Worm (Caenorhabditis elegans) whole organism, L4/young adult: ENCODE data around the gene xtr-2.

Source experiments
- W03F9.2 ChIP-seq: fragments of 150-350 bp; optimal IDR thresholded peaks from 2 replicates; lab custom pipeline; 2014; ENCODE audit warnings: missing biosample characterization, missing genetic modification characterization
- dao-5 ChIP-seq: sonication (generic microtip); optimal IDR thresholded peaks from 2 replicates; lab custom pipeline; 2016; ENCODE audit warnings: missing genotype, missing genetic modification characterization, moderate library complexity, missing compliant biosample characterization
- him-1 ChIP-seq: sonication (generic microtip); optimal IDR thresholded peaks from 2 replicates; lab custom pipeline; 2016; ENCODE audit warnings: missing genotype, missing genetic modification reagents, missing genetic modification characterization, missing compliant biosample characterization

The xtr-2 gene

DNA sequence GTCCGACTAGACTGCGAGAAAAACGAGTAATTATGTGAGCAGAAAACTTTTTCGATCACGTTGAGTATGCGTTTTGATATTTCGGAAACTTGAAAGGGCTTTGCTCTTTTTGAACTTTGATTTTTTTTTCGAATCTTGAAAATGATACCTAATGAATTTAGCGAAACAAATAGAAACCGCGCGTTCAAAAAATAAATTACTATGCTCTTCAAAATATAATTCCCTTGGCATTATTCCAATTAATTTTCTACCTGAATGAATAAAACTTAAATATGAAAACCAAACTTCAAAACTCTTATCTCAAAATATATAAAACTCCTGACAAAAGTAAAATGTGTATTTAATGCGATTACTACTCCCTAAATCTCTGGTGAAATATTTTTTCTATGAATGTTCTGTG lies at the start of gene xtr-2:
Gene xtr-2 (plus strand): TSS at position 301 of the 400 bp plus-strand sequence.
- TF ChIP-seq him-1 (tag; lab: Kevin White, UChicago) (no peak), dao-5 (tag; lab: Kevin White, UChicago) (no peak), W03F9.2 (no peak)

DNA sequence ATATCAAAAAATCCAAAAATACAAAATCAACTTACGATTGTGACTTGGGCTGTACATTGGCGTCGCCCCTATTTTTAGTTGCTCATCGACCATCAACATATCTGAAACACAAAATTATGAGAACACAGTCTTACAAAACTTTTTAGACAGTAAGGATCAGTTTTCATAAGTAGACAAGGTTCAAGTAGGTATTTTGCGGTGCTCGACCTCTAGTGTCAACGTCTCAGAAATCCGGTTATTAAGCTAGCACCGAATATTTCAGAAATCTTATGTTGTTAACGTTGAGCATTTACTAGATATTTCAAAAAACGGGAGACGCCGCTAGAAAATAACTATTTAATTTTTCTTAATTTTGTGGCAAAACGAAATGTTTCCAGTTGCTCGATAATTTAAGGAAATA lies 44.5 kb upstream of the xtr-2 start, which contains the start of gene otpl-8:
Gene otpl-8 (minus strand): TSS at position 101 of the 400 bp plus-strand sequence.
- no peak for TF ChIP-seq W03F9.2
- no peak for TF ChIP-seq him-1 (tag; lab: Kevin White, UChicago)
- no peak for TF ChIP-seq dao-5 (tag; lab: Kevin White, UChicago)

DNA sequence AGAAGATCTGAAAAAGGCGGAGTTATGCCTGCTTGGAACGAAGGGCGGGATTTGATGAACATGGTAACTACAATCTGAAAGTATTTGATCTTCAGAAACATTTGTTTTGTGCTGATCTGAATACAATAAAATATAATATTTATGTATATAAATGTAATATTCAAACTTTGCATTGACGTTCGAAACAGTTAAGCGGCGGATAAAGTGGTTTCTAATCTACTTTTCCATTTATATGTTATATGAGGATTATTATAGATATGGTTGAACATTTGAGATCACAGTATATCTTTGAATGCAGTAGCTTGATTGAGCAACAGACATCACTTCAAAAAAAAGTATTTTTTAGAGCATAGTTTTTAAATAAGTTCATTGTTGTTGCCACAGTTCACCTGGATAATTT lies 41.5 kb upstream of the xtr-2 start, which contains the start of gene H19J13.2:
Gene H19J13.2 (minus strand): TSS at position 101 of the 400 bp plus-strand sequence.
- TF ChIP-seq him-1 (tag; lab: Kevin White, UChicago) (no peak), dao-5 (tag; lab: Kevin White, UChicago) (no peak), W03F9.2 (no peak)

DNA sequence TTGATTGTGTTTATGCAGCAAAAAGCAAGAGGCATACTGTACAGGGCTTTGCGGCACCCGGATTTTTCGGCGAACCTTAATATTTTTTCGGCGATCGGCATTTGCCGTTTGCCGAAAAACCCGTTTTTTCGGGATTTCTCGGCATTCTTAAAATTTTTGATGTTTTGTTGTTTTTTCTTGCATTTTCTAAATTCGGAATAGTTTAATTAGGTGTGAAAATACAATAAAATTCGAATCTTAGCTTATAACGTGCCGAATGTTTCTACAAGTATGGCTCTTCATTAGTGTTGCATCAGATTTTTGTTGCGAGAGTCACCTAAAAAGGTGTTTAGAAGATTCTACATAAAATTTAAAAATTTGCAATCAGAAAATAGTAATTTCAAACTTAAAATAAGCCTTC lies 39.8 kb upstream of the xtr-2 start, which contains the start of gene C04B4.6:
Gene C04B4.6 (minus strand): TSS at position 101 of the 400 bp plus-strand sequence.
- no peak for TF ChIP-seq dao-5 (tag; lab: Kevin White, UChicago)
- TF ChIP-seq him-1 (tag; lab: Kevin White, UChicago) = no peak
- TF ChIP-seq W03F9.2 = no peak

DNA sequence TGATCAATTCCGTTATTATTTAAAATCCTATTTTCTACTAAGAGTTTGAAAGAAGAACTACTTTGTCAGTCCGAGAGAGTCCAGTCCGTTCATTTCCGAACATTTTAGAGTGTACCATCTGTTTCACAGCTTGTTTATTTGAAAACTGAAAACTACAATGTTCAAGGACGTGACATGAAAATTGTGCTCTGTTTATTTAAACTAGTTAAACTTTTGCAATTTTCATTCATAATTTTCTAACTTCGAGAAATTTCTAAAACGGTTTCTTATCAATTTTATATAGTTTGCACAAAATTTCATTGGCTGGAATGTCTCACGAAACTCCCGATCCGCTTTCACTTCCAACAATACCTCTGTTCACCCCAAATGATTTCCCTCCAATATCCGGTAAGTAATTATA lies 34.9 kb upstream of the xtr-2 start, which contains the start of gene C04B4.1:
Gene C04B4.1 (plus strand): TSS at position 301 of the 400 bp plus-strand sequence.
- TF ChIP-seq W03F9.2 (no peak), dao-5 (tag; lab: Kevin White, UChicago) (no peak), him-1 (tag; lab: Kevin White, UChicago) (no peak)

DNA sequence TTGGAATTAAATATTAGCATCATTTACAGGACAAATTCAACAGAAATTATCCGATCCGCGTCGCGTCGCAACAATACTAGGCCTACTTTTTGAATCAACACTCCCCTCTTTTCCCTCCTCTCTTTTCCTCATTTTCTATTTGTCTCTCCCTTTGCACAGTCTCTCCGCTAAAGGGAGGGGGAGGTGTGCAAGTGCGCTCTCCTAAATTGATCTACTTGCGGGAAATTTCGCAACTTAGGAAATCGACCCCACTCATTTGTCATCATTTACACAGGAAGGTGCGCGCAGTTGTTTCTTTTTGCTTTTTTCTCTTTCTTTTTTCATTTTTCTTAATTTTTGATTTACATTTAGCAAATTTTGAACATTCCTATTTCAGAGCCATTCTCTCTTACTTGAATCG lies 32.5 kb upstream of the xtr-2 start, which contains the start of gene C04B4.2:
Gene C04B4.2 (plus strand): TSS at position 371 of the 400 bp plus-strand sequence.
- TF ChIP-seq W03F9.2 (no peak), him-1 (tag; lab: Kevin White, UChicago) (no peak), dao-5 (tag; lab: Kevin White, UChicago) (no peak)

DNA sequence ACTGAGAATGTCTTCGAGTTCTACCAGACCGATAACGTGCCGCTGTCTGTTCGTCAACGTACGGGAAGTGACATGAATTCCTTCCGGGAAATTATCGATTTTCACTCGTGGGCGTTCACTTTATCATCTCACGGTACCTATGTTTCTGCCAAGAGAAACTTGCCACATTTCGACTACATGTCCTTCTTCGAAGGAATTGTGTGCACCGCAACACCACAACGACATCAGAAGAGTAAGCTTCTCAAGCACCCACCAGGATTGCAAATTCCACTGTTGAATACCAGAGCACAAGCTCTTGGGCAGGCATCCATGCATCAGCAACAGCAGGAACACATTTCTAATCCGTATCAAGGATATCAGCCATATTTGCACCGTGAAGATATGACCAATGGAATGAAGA lies 31.2 kb upstream of the xtr-2 start:
- TF ChIP-seq W03F9.2 = no peak
- no peak for TF ChIP-seq dao-5 (tag; lab: Kevin White, UChicago)
- TF ChIP-seq him-1 (tag; lab: Kevin White, UChicago) = no peak

DNA sequence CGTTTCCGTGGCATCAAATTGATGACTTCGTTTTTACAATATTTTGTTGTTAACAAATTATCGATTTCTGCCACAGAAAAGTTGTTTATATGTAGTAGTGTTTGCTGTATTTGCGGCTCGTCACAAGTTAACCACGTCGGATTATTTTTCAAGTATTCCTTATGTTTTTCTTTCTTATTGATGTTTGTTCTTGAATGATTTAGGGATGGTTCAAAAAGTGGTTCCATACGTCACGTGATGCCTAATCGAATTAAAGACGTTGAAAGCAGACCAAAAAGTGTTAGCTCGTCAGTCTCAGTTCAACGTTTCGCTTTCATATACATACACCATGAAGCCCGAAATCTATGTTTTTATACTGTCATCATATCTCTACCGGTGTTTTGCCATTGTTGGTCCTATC lies 29.9 kb upstream of the xtr-2 start, which contains the start of gene lips-2:
Gene lips-2 (plus strand): TSS at position 301 of the 400 bp plus-strand sequence.
- TF ChIP-seq him-1 (tag; lab: Kevin White, UChicago) (no peak), W03F9.2 (no peak), dao-5 (tag; lab: Kevin White, UChicago) (no peak)

DNA sequence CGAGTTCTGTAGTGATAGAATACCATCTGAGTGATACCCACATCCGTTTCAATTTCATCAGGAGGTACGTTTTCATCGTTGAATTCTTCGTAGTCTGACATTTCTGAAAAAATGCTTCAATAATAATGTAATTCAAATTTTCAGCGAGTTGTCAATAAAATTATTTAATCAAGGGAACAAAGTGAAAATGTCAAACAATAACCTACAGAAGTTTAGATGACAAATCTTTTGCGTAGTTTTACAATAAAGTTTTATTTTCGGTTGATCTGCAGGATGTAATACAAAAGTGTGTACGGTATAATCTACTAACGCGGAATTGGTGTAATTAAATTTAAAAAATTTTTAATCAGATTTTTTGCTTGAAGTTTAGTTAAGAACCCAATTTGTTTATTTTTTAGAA lies 27.1 kb upstream of the xtr-2 start, which contains the start of gene C04B4.5:
Gene C04B4.5 (minus strand): TSS at position 101 of the 400 bp plus-strand sequence.
- TF ChIP-seq dao-5 (tag; lab: Kevin White, UChicago) (no peak), him-1 (tag; lab: Kevin White, UChicago) (no peak), W03F9.2 (no peak)

ce11 chrX:12290539-12290938 lies 24.8 kb upstream of the xtr-2 start, which contains the start of gene C04B4.4:
TSS of gene C04B4.4 (plus strand) at chrX:12290839.
- TF ChIP-seq dao-5 (tag; lab: Kevin White, UChicago) (no peak), him-1 (tag; lab: Kevin White, UChicago) (no peak)

ce11 chrX:12294263-12294662 lies 21.1 kb upstream of the xtr-2 start, which contains the start of gene W06D11.1:
TSS of gene W06D11.1 (plus strand) at chrX:12294563.
- no peak for TF ChIP-seq W03F9.2
- TF ChIP-seq dao-5 (tag; lab: Kevin White, UChicago) = no peak
- TF ChIP-seq him-1 (tag; lab: Kevin White, UChicago) = no peak

ce11 chrX:12296392-12296791 lies 19.0 kb upstream of the xtr-2 start, which contains the start of gene W06D11.2:
TSS of gene W06D11.2 (minus strand) at chrX:12296730.
- TF ChIP-seq him-1 (tag; lab: Kevin White, UChicago) = no peak
- TF ChIP-seq W03F9.2 = no peak
- TF ChIP-seq dao-5 (tag; lab: Kevin White, UChicago) = no peak

DNA sequence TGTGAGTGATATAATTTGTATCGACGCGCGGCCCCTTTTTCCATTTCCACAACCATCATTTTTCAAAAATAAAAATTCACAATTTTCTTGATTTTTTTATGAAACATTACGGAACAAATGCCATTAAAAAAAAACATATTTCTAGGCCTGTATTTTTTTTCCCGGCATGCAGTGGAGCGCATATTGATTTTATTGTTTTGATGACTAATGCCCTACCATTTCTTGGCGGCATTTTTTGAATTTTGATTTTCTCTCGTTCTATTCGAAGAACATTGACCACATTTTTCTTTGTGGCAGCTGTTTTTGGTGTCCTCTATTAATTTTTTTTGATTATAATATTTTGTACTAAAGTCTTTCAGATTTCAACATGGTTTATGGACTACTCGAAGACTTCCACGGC lies 17.0 kb upstream of the xtr-2 start, which contains the start of gene W06D11.3:
Gene W06D11.3 (plus strand): TSS at position 360 of the 400 bp plus-strand sequence.
- TF ChIP-seq W03F9.2 = no peak
- no peak for TF ChIP-seq dao-5 (tag; lab: Kevin White, UChicago)
- no peak for TF ChIP-seq him-1 (tag; lab: Kevin White, UChicago)

- TF ChIP-seq him-1 (tag; lab: Kevin White, UChicago) (no peak), W03F9.2 (no peak), dao-5 (tag; lab: Kevin White, UChicago) (no peak)
These were observed 15.5 kb upstream of the xtr-2 start, which contains the start of gene W06D11.5 for ce11 chrX:12299834-12300233. TSS of gene W06D11.5 (plus strand) at chrX:12300134.
